Worm (Caenorhabditis elegans) whole organism, L4 larva: Measurements from ENCODE around the gene cts-1.

Source experiments
- F10B5.3 ChIP-seq: sonication (generic microtip); optimal IDR thresholded peaks from 2 replicates; lab custom pipeline; 2016; ENCODE audit warnings: mild to moderate bottlenecking, missing genetic modification characterization, missing compliant biosample characterization
- F49E8.2 ChIP-seq: sonication (generic microtip); optimal IDR thresholded peaks from 2 replicates; lab custom pipeline; 2016; ENCODE audit warnings: missing compliant biosample characterization, mild to moderate bottlenecking, missing genetic modification characterization, borderline replicate concordance
- R02D3.7 ChIP-seq: fragments of 150-350 bp; sonication (generic microtip); optimal IDR thresholded peaks from 3 replicates; lab custom pipeline; 2014; ENCODE audit warnings: missing biosample characterization, missing genetic modification characterization
- T20F7.1 ChIP-seq: fragments of 200-800 bp; sonication (Bioruptor generic); optimal IDR thresholded peaks from 2 replicates; lab custom pipeline; 2018; ENCODE audit warnings: mild to moderate bottlenecking, missing genetic modification characterization, missing compliant biosample characterization
- T26A8.4 ChIP-seq: fragments of 200-800 bp; sonication (Bioruptor generic); IDR thresholded peaks from 2 replicates; pipeline ENCODE4 v1.3.6; 2022; ENCODE audit warnings: missing genetic modification characterization, missing compliant biosample characterization
- Y48G9A.11 ChIP-seq: fragments of 200-800 bp; sonication (Bioruptor generic); IDR thresholded peaks from 2 replicates; pipeline ENCODE4 v1.3.6; 2022; ENCODE audit warnings: missing genetic modification reagents, missing genetic modification characterization, missing compliant biosample characterization
- Y75B8A.6 ChIP-seq: fragments of 200-800 bp; sonication (Bioruptor generic); IDR thresholded peaks from 2 replicates; pipeline ENCODE4 v1.3.6; 2022; ENCODE audit warnings: missing genetic modification reagents, missing genetic modification characterization, missing compliant biosample characterization
- aly-2 ChIP-seq: sonication (generic microtip); optimal IDR thresholded peaks from 2 replicates; lab custom pipeline; 2018; ENCODE audit warnings: missing biosample characterization, missing genetic modification characterization
- ama-1 ChIP-seq: fragments of 150-350 bp; optimal IDR thresholded peaks from 2 replicates; lab custom pipeline; 2014; ENCODE audit warnings: inconsistent platforms, mixed read lengths
- arid-1 ChIP-seq: fragments of 200-800 bp; sonication (Bioruptor generic); conservative IDR thresholded peaks from 2 replicates; pipeline ENCODE4 v1.3.6; 2022; ENCODE audit warnings: missing genetic modification reagents, missing genetic modification characterization, missing compliant biosample characterization
- ceh-32 ChIP-seq: sonication (generic microtip); optimal IDR thresholded peaks from 2 replicates; lab custom pipeline; 2016; ENCODE audit warnings: mild to moderate bottlenecking, missing genetic modification characterization, missing compliant biosample characterization; ENCODE audit not compliant: poor library complexity
- ceh-44 ChIP-seq: fragments of 200-800 bp; sonication (Bioruptor generic); IDR thresholded peaks from 2 replicates; pipeline ENCODE4 v1.3.6; 2022; ENCODE audit warnings: missing genetic modification reagents, missing genetic modification characterization, missing compliant biosample characterization
- ceh-82 ChIP-seq: sonication (generic microtip); optimal IDR thresholded peaks from 2 replicates; lab custom pipeline; 2017; ENCODE audit warnings: missing biosample characterization, missing genetic modification characterization
- ces-1 ChIP-seq: fragments of 150-350 bp; sonication (generic microtip); optimal IDR thresholded peaks from 4 replicates; lab custom pipeline; 2014; ENCODE audit warnings: missing biosample characterization, missing genetic modification reagents, missing genetic modification characterization
- cey-2 ChIP-seq: sonication (generic microtip); optimal IDR thresholded peaks from 3 replicates; lab custom pipeline; 2017; ENCODE audit warnings: missing genetic modification characterization, mild to moderate bottlenecking, missing compliant biosample characterization, antibody characterized with exemption, borderline replicate concordance; ENCODE audit not compliant: insufficient read depth
- daf-19 ChIP-seq: fragments of 200-800 bp; sonication (Bioruptor generic); conservative IDR thresholded peaks from 2 replicates; pipeline ENCODE4 v1.3.6; 2022; ENCODE audit warnings: missing genetic modification characterization, missing compliant biosample characterization
- daf-8 ChIP-seq: fragments of 200-800 bp; sonication (Bioruptor generic); IDR thresholded peaks from 2 replicates; pipeline ENCODE4 v1.3.6; 2022; ENCODE audit warnings: missing genetic modification characterization, missing compliant biosample characterization
- dmd-6 ChIP-seq: fragments of 200-800 bp; sonication (Bioruptor generic); IDR thresholded peaks from 2 replicates; pipeline ENCODE4 v1.3.6; 2022; ENCODE audit warnings: missing genetic modification reagents, missing genetic modification characterization, missing compliant biosample characterization
- dmd-9 ChIP-seq: fragments of 200-800 bp; sonication (Bioruptor generic); IDR thresholded peaks from 2 replicates; pipeline ENCODE4 v1.3.6; 2022; ENCODE audit warnings: missing genetic modification reagents, missing genetic modification characterization, missing compliant biosample characterization
- dpl-1 ChIP-seq: fragments of 150-350 bp; optimal IDR thresholded peaks from 2 replicates; lab custom pipeline; 2014; ENCODE audit warnings: missing biosample characterization, missing genetic modification reagents, missing genetic modification characterization
- dve-1 ChIP-seq: sonication (generic microtip); optimal IDR thresholded peaks from 2 replicates; lab custom pipeline; 2017; ENCODE audit warnings: antibody characterized with exemption, mild to moderate bottlenecking, missing genetic modification characterization, missing compliant biosample characterization; ENCODE audit not compliant: insufficient read depth
- egl-27 ChIP-seq: sonication (generic microtip); optimal IDR thresholded peaks from 3 replicates; lab custom pipeline; 2017; ENCODE audit warnings: missing biosample characterization, missing genetic modification reagents, missing genetic modification characterization
- fos-1 ChIP-seq: fragments of 150-350 bp; optimal IDR thresholded peaks from 2 replicates; lab custom pipeline; 2014; ENCODE audit warnings: missing biosample characterization, missing genetic modification characterization
- gei-8 ChIP-seq: fragments of 200-800 bp; sonication (Bioruptor generic); optimal IDR thresholded peaks from 2 replicates; lab custom pipeline; 2018; ENCODE audit warnings: mild to moderate bottlenecking, missing genetic modification characterization, missing compliant biosample characterization
- hif-1 ChIP-seq, 2 experiments: sonication (generic microtip); optimal IDR thresholded peaks; 2 replicates each; lab custom pipeline; 2016 to 2017; ENCODE audit warnings: missing compliant biosample characterization in 2 of 2, missing genetic modification characterization in 2 of 2, missing genetic modification reagents in 2 of 2, missing genotype in 2 of 2, mild to moderate bottlenecking in 1 of 2
- hlh-30 ChIP-seq: sonication (generic microtip); optimal IDR thresholded peaks from 2 replicates; lab custom pipeline; 2017; ENCODE audit warnings: antibody characterized with exemption, mild to moderate bottlenecking, missing genetic modification characterization, missing compliant biosample characterization; ENCODE audit not compliant: insufficient read depth
- hmg-1.1 ChIP-seq: fragments of 200-800 bp; sonication (Bioruptor generic); IDR thresholded peaks from 2 replicates; pipeline ENCODE4 v1.3.6; 2022; ENCODE audit warnings: missing genetic modification reagents, missing genetic modification characterization, missing compliant biosample characterization
- jun-1 ChIP-seq: fragments of 150-350 bp; optimal IDR thresholded peaks from 2 replicates; lab custom pipeline; 2014; ENCODE audit warnings: missing biosample characterization, missing genetic modification reagents, missing genetic modification characterization
- lim-7 ChIP-seq: fragments of 200-800 bp; sonication (Bioruptor generic); IDR thresholded peaks from 2 replicates; pipeline ENCODE4 v1.3.6; 2022; ENCODE audit warnings: missing genetic modification characterization, missing compliant biosample characterization
- lin-15B ChIP-seq: fragments of 150-350 bp; sonication (generic microtip); optimal IDR thresholded peaks from 3 replicates; lab custom pipeline; 2014; ENCODE audit warnings: missing biosample characterization, missing genetic modification characterization
- madf-5 ChIP-seq, 2 experiments: fragments of 200-800 bp; sonication (Bioruptor generic); IDR thresholded peaks; 2 replicates each; pipeline ENCODE4 v1.3.6; 2022; ENCODE audit warnings: missing compliant biosample characterization in 2 of 2, missing genetic modification characterization in 2 of 2
- mdt-29 ChIP-seq: fragments of 200-800 bp; sonication (Bioruptor generic); IDR thresholded peaks from 2 replicates; pipeline ENCODE4 v1.3.6; 2022; ENCODE audit warnings: missing genetic modification reagents, missing genetic modification characterization, missing compliant biosample characterization
- mep-1 ChIP-seq: fragments of 150-350 bp; sonication (generic microtip); optimal IDR thresholded peaks from 3 replicates; lab custom pipeline; 2014; ENCODE audit warnings: missing biosample characterization, missing genetic modification characterization
- mes-2 ChIP-seq: sonication (generic microtip); optimal IDR thresholded peaks from 2 replicates; lab custom pipeline; 2016; ENCODE audit warnings: missing genotype, mild to moderate bottlenecking, missing genetic modification characterization, missing compliant biosample characterization; ENCODE audit not compliant: poor library complexity, severe bottlenecking
- mxl-2 ChIP-seq: fragments of 200-800 bp; sonication (Bioruptor generic); conservative IDR thresholded peaks from 2 replicates; pipeline ENCODE4 v1.3.6; 2022; ENCODE audit warnings: missing genetic modification reagents, missing genetic modification characterization, missing compliant biosample characterization
- mxl-3 ChIP-seq: fragments of 200-800 bp; sonication (Bioruptor generic); optimal IDR thresholded peaks from 2 replicates; lab custom pipeline; 2018; ENCODE audit warnings: mild to moderate bottlenecking, missing genetic modification characterization, missing compliant biosample characterization
- nhr-25 ChIP-seq: sonication (generic microtip); optimal IDR thresholded peaks from 2 replicates; lab custom pipeline; 2017; ENCODE audit warnings: missing genetic modification characterization, mild to moderate bottlenecking, missing compliant biosample characterization, antibody characterized with exemption, moderate library complexity, borderline replicate concordance; ENCODE audit not compliant: insufficient read depth
- nhr-28 ChIP-seq: fragments of 150-350 bp; optimal IDR thresholded peaks from 2 replicates; lab custom pipeline; 2014; ENCODE audit warnings: missing biosample characterization, missing genetic modification characterization
- nhr-41 ChIP-seq: fragments of 200-800 bp; sonication (Bioruptor generic); IDR thresholded peaks from 2 replicates; pipeline ENCODE4 v1.3.6; 2022; ENCODE audit warnings: missing genetic modification reagents, missing genetic modification characterization, missing compliant biosample characterization
- nhr-42 ChIP-seq: fragments of 200-800 bp; sonication (Bioruptor generic); IDR thresholded peaks from 2 replicates; pipeline ENCODE4 v1.3.6; 2022; ENCODE audit warnings: missing genetic modification characterization, missing compliant biosample characterization
- nhr-76 ChIP-seq: fragments of 150-350 bp; optimal IDR thresholded peaks from 2 replicates; lab custom pipeline; 2014; ENCODE audit warnings: missing biosample characterization, missing genetic modification characterization
- nhr-77 ChIP-seq: fragments of 150-350 bp; optimal IDR thresholded peaks from 2 replicates; lab custom pipeline; 2014; ENCODE audit warnings: missing biosample characterization, missing genetic modification characterization
- pqm-1 ChIP-seq: sonication (generic microtip); optimal IDR thresholded peaks from 2 replicates; lab custom pipeline; 2017; ENCODE audit warnings: missing biosample characterization, missing genetic modification characterization
- sdz-12 ChIP-seq: fragments of 200-800 bp; sonication (Bioruptor generic); optimal IDR thresholded peaks from 2 replicates; lab custom pipeline; 2018; ENCODE audit warnings: mild to moderate bottlenecking, missing genetic modification characterization, missing compliant biosample characterization
- snpc-4 ChIP-seq: fragments of 150-350 bp; optimal IDR thresholded peaks from 2 replicates; lab custom pipeline; 2014; ENCODE audit warnings: missing biosample characterization, missing genetic modification characterization
- tag-97 ChIP-seq: fragments of 200-800 bp; sonication (Bioruptor generic); IDR thresholded peaks from 2 replicates; pipeline ENCODE4 v1.3.6; 2022; ENCODE audit warnings: missing genetic modification characterization, missing compliant biosample characterization
- tra-1 ChIP-seq: fragments of 200-800 bp; sonication (Bioruptor generic); IDR thresholded peaks from 2 replicates; pipeline ENCODE4 v1.3.6; 2022; ENCODE audit warnings: missing genetic modification reagents, missing genetic modification characterization, missing compliant biosample characterization
- unc-130 ChIP-seq: sonication (generic microtip); optimal IDR thresholded peaks from 2 replicates; lab custom pipeline; 2016; ENCODE audit warnings: missing genetic modification reagents, missing genetic modification characterization, missing compliant biosample characterization
- zip-2 ChIP-seq: fragments of 150-350 bp; optimal IDR thresholded peaks from 2 replicates; lab custom pipeline; 2014; ENCODE audit warnings: missing biosample characterization, missing genetic modification characterization
- ztf-11 ChIP-seq: fragments of 150-350 bp; optimal IDR thresholded peaks from 2 replicates; lab custom pipeline; 2014; ENCODE audit warnings: missing biosample characterization, missing genetic modification characterization

Gene cts-1

ce11 chrIII:10216585-10217278, at the start of gene cts-1 (continued):
- TF ChIP-seq pqm-1 (tag; lab: Kevin White, UChicago) (peak; percentile 67), lin-15B (tag; lab: Kevin White, UChicago) (no peak), zip-2 (tag; lab: Kevin White, UChicago) (peak; percentile 30), snpc-4 (tag; lab: Kevin White, UChicago) (no peak), nhr-77 (tag; lab: Kevin White, UChicago) (peak; percentile 86), R02D3.7 (tag; lab: Kevin White, UChicago) (no peak), ceh-32 (tag; lab: Kevin White, UChicago) (no peak), nhr-42 (no peak), aly-2 (tag; lab: Kevin White, UChicago) (no peak), tag-97 (no peak), sdz-12 (GFP tag; lab: Kevin White, UChicago) (no peak), dve-1 (tag; lab: Kevin White, UChicago) (peak; percentile 97), ces-1 (GFP tag; lab: Kevin White, UChicago) (no peak), tra-1 (GFP tag; lab: Robert Waterston, UW) (no peak), dmd-9 (GFP tag; lab: Robert Waterston, UW) (no peak), nhr-76 (no peak), unc-130 (GFP tag; lab: Kevin White, UChicago) (no peak), ztf-11 (tag; lab: Kevin White, UChicago) (no peak), arid-1 (GFP tag; lab: Robert Waterston, UW) (no peak), madf-5 (GFP tag; IDR thresholded peaks at IDR 0.05; lab: Robert Waterston, UW) (no peak), mxl-2 (GFP tag; lab: Robert Waterston, UW) (no peak), hif-1 (tag; optimal IDR thresholded peaks at IDR 0.05; lab: Kevin White, UChicago) (peak in 1 of 2 experiments; percentile 68), daf-19 (GFP tag; lab: Robert Waterston, UW) (no peak), dmd-6 (GFP tag; lab: Robert Waterston, UW) (no peak), T26A8.4 (GFP tag; lab: Robert Waterston, UW) (no peak), hmg-1.1 (GFP tag; lab: Robert Waterston, UW) (no peak), nhr-28 (peak; percentile 97), egl-27 (tag; lab: Kevin White, UChicago) (no peak), nhr-41 (GFP tag; lab: Robert Waterston, UW) (no peak), hlh-30 (tag; lab: Kevin White, UChicago) (peak; percentile 92), mdt-29 (no peak), lim-7 (GFP tag; lab: Robert Waterston, UW) (no peak), dpl-1 (GFP tag; lab: Kevin White, UChicago) (peak; percentile 61), cey-2 (tag; lab: Kevin White, UChicago) (peak; percentile 69), mxl-3 (no peak), ceh-82 (no peak), F10B5.3 (tag; lab: Kevin White, UChicago) (no peak), Y75B8A.6 (GFP tag; lab: Robert Waterston, UW) (no peak), F49E8.2 (tag; lab: Kevin White, UChicago) (no peak), mes-2 (no peak), ceh-44 (GFP tag; lab: Robert Waterston, UW) (no peak), T20F7.1 (no peak), daf-8 (GFP tag; lab: Robert Waterston, UW) (no peak), Y48G9A.11 (GFP tag; lab: Robert Waterston, UW) (no peak), jun-1 (peak; percentile 10), gei-8 (GFP tag; lab: Kevin White, UChicago) (no peak), nhr-25 (tag; lab: Kevin White, UChicago) (peak; percentile 50), mep-1 (tag; lab: Kevin White, UChicago) (peak; percentile 89), ama-1 (peak; percentile 68), fos-1 (tag; lab: Kevin White, UChicago) (no peak)
